Fruit fly (Drosophila melanogaster): Measurements from ENCODE around the gene OtopLa.
A peak's percentile ranks its signal among the peaks of the same experiment; 100 is the strongest.

OtopLa gene

DNA sequence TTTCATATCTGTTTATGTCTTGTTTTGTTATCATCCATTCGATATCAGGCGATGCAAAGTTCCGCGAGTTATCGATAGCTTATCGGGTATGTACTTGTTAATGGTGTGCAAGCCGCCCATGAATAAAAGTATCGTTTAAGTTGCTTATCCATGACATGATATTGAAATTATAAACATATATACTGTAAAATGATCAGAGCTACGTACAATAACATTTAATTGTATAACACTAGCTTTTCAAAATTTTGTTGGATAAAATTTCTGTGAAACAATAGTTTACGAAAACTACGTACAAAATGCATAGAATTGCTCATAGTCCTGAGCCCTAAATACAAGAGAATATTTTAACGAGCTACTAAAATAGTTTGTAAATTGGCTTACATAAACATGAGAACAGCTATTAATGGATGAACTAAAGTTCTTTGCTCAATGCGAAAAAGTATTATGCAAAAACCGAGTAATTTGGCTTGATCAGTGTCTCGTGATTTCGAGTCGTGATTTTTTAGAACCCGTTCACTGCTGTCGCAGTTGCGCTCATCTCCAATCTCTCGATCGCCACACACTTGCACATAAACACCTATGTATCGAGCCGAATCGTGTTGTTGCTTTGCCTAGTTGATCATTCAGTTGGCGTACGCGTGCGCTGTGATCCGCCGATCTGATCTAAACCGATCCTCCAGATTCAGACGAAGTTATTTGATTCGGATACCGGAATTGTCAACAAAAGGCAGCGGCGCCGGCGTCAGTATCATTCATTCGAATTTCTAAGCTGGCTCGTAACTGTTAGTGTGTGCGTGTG is 41.3 kb upstream of the OtopLa start, which contains the start of the genes PGAP1 and cv (continued):
- TF ChIP-seq CG10979 (tag; optimal IDR thresholded peaks at IDR 0.05) (no peak), Hey (tag; optimal IDR thresholded peaks at IDR 0.05) (no peak), crc (GFP tag; optimal IDR thresholded peaks at IDR 0.05) (no peak), Myb (GFP tag; optimal IDR thresholded peaks at IDR 0.05) (no peak), Six4 (GFP tag; optimal IDR thresholded peaks at IDR 0.05) (no peak), wdn (GFP tag; IDR thresholded peaks at IDR 0.05) (no peak), Dad (GFP tag; optimal IDR thresholded peaks at IDR 0.05) (no peak), mirr (GFP tag; optimal IDR thresholded peaks at IDR 0.05) (no peak), zfh1 (GFP tag; IDR thresholded peaks at IDR 0.05) (0 out of 3 replicates have a peak, but pooled peaks have one; percentile 6), CG15601 (tag; optimal IDR thresholded peaks at IDR 0.05) (no peak), Neu2 (GFP tag; optimal IDR thresholded peaks at IDR 0.05; ENCODE audit: borderline replicate concordance) (no peak), mam (GFP tag; optimal IDR thresholded peaks at IDR 0.05) (peak; percentile 16), CG12744 (GFP tag; optimal IDR thresholded peaks at IDR 0.05) (no peak), jing (GFP tag; optimal IDR thresholded peaks at IDR 0.05) (no peak), bowl (GFP tag; IDR thresholded peaks at IDR 0.05) (no peak), Abd-B (GFP tag; optimal IDR thresholded peaks at IDR 0.05) (no peak), ham (GFP tag; IDR thresholded peaks at IDR 0.05) (no peak), CG32532 (GFP tag; IDR thresholded peaks at IDR 0.05) (peak; percentile 27), Rx (GFP tag; IDR thresholded peaks at IDR 0.05) (no peak), pnt (GFP tag; optimal IDR thresholded peaks at IDR 0.05) (no peak), oc (tag; optimal IDR thresholded peaks at IDR 0.05) (no peak), Hand (GFP tag; optimal IDR thresholded peaks at IDR 0.05) (no peak), lab (GFP tag; optimal IDR thresholded peaks at IDR 0.05) (no peak), MESR4 (GFP tag; optimal IDR thresholded peaks at IDR 0.05) (peak; percentile 20), CG2875 (GFP tag; optimal IDR thresholded peaks at IDR 0.05) (no peak), dimm (GFP tag; IDR thresholded peaks at IDR 0.05) (no peak), CG4820 (GFP tag; optimal IDR thresholded peaks at IDR 0.05) (no peak), vnd (GFP tag; IDR thresholded peaks at IDR 0.05; ENCODE audit: partially characterized antibody) (peak; percentile 67), chif (GFP tag; optimal IDR thresholded peaks at IDR 0.05) (peak in 1 of 2 experiments; percentile 29), CG14014 (GFP tag; IDR thresholded peaks at IDR 0.05) (no peak), CG15479 (GFP tag; optimal IDR thresholded peaks at IDR 0.05) (peak; percentile 81), CG10654 (GFP tag; optimal IDR thresholded peaks at IDR 0.05) (peak; percentile 11), nerfin-1 (tag; optimal IDR thresholded peaks at IDR 0.05) (no peak), Hr3 (GFP tag; optimal IDR thresholded peaks at IDR 0.05) (peak; percentile 19), rib (GFP tag; IDR thresholded peaks at IDR 0.05) (no peak), Fer2 (tag; optimal IDR thresholded peaks at IDR 0.05) (no peak), CG15269 (tag; optimal IDR thresholded peaks at IDR 0.05) (no peak), Deaf1 (tag; optimal IDR thresholded peaks at IDR 0.05) (peak; percentile 59), sim (GFP tag; IDR thresholded peaks at IDR 0.05) (no peak), Bdp1 (GFP tag; optimal IDR thresholded peaks at IDR 0.05) (no peak), Dll (GFP tag; IDR thresholded peaks at IDR 0.05; ENCODE audit: partially characterized antibody) (peak; percentile 79), CG3847 (GFP tag; IDR thresholded peaks at IDR 0.05) (0 out of 2 replicates have a peak, but pooled peaks have one; percentile 30), CG1024 (GFP tag; IDR thresholded peaks at IDR 0.05) (no peak), CG11696 (GFP tag; IDR thresholded peaks at IDR 0.05) (no peak), CG11398 (GFP tag; optimal IDR thresholded peaks at IDR 0.05) (no peak), tap (tag; optimal IDR thresholded peaks at IDR 0.05) (no peak), Hr51 (GFP tag; optimal IDR thresholded peaks at IDR 0.05) (no peak), CG2678 (tag; optimal IDR thresholded peaks at IDR 0.05) (no peak), sisA (GFP tag; IDR thresholded peaks at IDR 0.05) (no peak), CG6272 (GFP tag; IDR thresholded peaks at IDR 0.05) (no peak)
